Worm (Caenorhabditis elegans): ENCODE measurements around the gene T23B5.3.
A peak's percentile ranks its signal among the peaks of the same experiment; 100 is the strongest.

The T23B5.3 gene

DNA sequence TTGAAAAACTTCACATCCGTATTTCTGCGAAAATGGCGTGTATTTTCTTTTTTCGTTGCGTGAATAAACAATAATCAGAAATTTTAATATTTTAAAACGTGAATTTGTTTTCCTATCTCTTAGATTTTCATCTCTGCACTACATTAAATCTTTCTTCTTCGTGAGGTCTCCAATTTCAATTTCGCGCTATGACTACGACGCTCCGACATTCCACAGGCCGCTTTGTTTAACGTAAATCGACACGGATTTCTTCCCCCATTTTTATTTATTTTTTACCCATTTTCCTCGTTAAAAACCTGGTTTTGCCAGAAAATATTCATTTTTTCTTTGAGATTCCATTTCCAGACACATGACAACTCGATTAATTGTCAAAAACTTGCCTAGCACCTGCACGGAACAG lies 36.2 kb downstream of the T23B5.3 start, which contains the start of the genes T23F6.3 and rbd-1 (continued):
- TF ChIP-seq madf-5 (GFP tag; IDR thresholded peaks at IDR 0.05) (no peak), ceh-82 (tag; optimal IDR thresholded peaks at IDR 0.05) (no peak), tra-1 (GFP tag; IDR thresholded peaks at IDR 0.05) (peak; percentile 40; the same call in 1 of the 2 replicates), daf-12 (tag; optimal IDR thresholded peaks at IDR 0.05) (no peak), ztf-11 (tag; optimal IDR thresholded peaks at IDR 0.05) (no peak), D1046.2 (GFP tag; IDR thresholded peaks at IDR 0.05) (no peak), dmd-6 (GFP tag; IDR thresholded peaks at IDR 0.05) (peak; percentile 52; the same call in 1 of the 2 replicates), mdl-1 (tag; optimal IDR thresholded peaks at IDR 0.05) (peak in 1 of 2 experiments; percentile 22), nhr-76 (tag; optimal IDR thresholded peaks at IDR 0.05) (no peak), fkh-10 (GFP tag; optimal IDR thresholded peaks at IDR 0.05) (peak; percentile 52), ztf-7 (tag; optimal IDR thresholded peaks at IDR 0.05) (peak; percentile 74), fos-1 (tag; optimal IDR thresholded peaks at IDR 0.05) (no peak), Y75B8A.6 (GFP tag; IDR thresholded peaks at IDR 0.05) (no peak), Y105C5A.15 (GFP tag; IDR thresholded peaks at IDR 0.05) (no peak), egl-27 (tag; optimal IDR thresholded peaks at IDR 0.05) (no peak), lin-1 (GFP tag; IDR thresholded peaks at IDR 0.05) (peak; percentile 36; the same call in 1 of the 2 replicates), snpc-1.2 (GFP tag; IDR thresholded peaks at IDR 0.05) (peak; percentile 55; the same call in 1 of the 2 replicates), mxl-3 (GFP tag; optimal IDR thresholded peaks at IDR 0.05) (peak; percentile 34), hmg-1.1 (GFP tag; IDR thresholded peaks at IDR 0.05) (peak; percentile 75), ZK337.2 (GFP tag; IDR thresholded peaks at IDR 0.05) (peak; percentile 55; the same call in 1 of the 2 replicates), F10B5.3 (tag; optimal IDR thresholded peaks at IDR 0.05) (no peak), zip-11 (GFP tag; IDR thresholded peaks at IDR 0.05) (no peak), cey-2 (tag; optimal IDR thresholded peaks at IDR 0.05; ENCODE audit: borderline replicate concordance, insufficient read depth) (no peak), lin-39 (tag; optimal IDR thresholded peaks at IDR 0.05) (no peak), daf-8 (GFP tag; IDR thresholded peaks at IDR 0.05) (no peak), arid-1 (GFP tag; conservative IDR thresholded peaks at IDR 0.05) (peak; percentile 37; the same call in 1 of the 2 replicates), ceh-28 (tag; optimal IDR thresholded peaks at IDR 0.05) (no peak), skn-1 (tag; optimal IDR thresholded peaks at IDR 0.05) (no peak), ces-1 (GFP tag; optimal IDR thresholded peaks at IDR 0.05) (no peak), hlh-11 (tag; optimal IDR thresholded peaks at IDR 0.05) (peak; percentile 66), F49E8.2 (tag; optimal IDR thresholded peaks at IDR 0.05; ENCODE audit: borderline replicate concordance) (no peak), zfp-2 (tag; optimal IDR thresholded peaks at IDR 0.05) (no peak), hlh-30 (tag; optimal IDR thresholded peaks at IDR 0.05; ENCODE audit: insufficient read depth) (peak; percentile 78), R02D3.7 (tag; optimal IDR thresholded peaks at IDR 0.05) (peak; percentile 81), nhr-11 (tag; optimal IDR thresholded peaks at IDR 0.05) (peak; percentile 65), aha-1 (tag) (no peak), gei-8 (GFP tag; optimal IDR thresholded peaks at IDR 0.05) (no peak), hif-1 (tag; optimal IDR thresholded peaks at IDR 0.05) (peak in 1 of 2 experiments; percentile 79), mep-1 (tag; optimal IDR thresholded peaks at IDR 0.05) (peak; percentile 80), lsy-2 (tag; optimal IDR thresholded peaks at IDR 0.05) (peak; percentile 15 to 92), nhr-6 (tag; optimal IDR thresholded peaks at IDR 0.05) (peak; percentile 60), F26F4.8 (GFP tag; conservative IDR thresholded peaks at IDR 0.05) (no peak), ceh-44 (GFP tag; IDR thresholded peaks at IDR 0.05) (no peak), egl-43 (GFP tag; IDR thresholded peaks at IDR 0.05) (peak; percentile 38; the same call in 1 of the 2 replicates), zfp-3 (GFP tag; conservative IDR thresholded peaks at IDR 0.05) (no peak), lin-15B (tag; optimal IDR thresholded peaks at IDR 0.05) (no peak), lin-13 (GFP tag; optimal IDR thresholded peaks at IDR 0.05) (peak; percentile 59), dpl-1 (GFP tag; optimal IDR thresholded peaks at IDR 0.05) (peak; percentile 99), lir-3 (tag; optimal IDR thresholded peaks at IDR 0.05) (no peak), nhr-10 (tag; optimal IDR thresholded peaks at IDR 0.05) (no peak), T20F7.1 (GFP tag; optimal IDR thresholded peaks at IDR 0.05) (peak; percentile 100), nhr-41 (GFP tag; IDR thresholded peaks at IDR 0.05) (no peak)
